ENCODE assay signal across 1 fruit fly cellular context in genomic region chrX:6097578-6097977, dm6.
TF ChIP-seq lines count a peak whose summit lies in the region.

No protein-coding gene starts in this region.

TF ChIP-seq in whole organism, embryonic, 481 proteins besides CTCF, POLR2A, EP300 and RAD21 (continued from another document and continues in another):
- TF ChIP-seq sna (GFP tag; IDR thresholded peaks at IDR 0.05; lab: Robert Waterston, UW; ENCODE audit: partially characterized antibody) (no peak), Myb (GFP tag; optimal IDR thresholded peaks at IDR 0.05; lab: Kevin White, UChicago) (peak; percentile 64), CG15011 (GFP tag; optimal IDR thresholded peaks at IDR 0.05; lab: Kevin White, UChicago) (peak; percentile 55), Atf-2 (GFP tag; optimal IDR thresholded peaks at IDR 0.05; lab: Kevin White, UChicago) (peak; percentile 70), wor (GFP tag; IDR thresholded peaks at IDR 0.05; lab: Robert Waterston, UW) (peak; percentile 84), HmgD (GFP tag; optimal IDR thresholded peaks at IDR 0.05; lab: Kevin White, UChicago) (peak; percentile 47), emc (GFP tag; optimal IDR thresholded peaks at IDR 0.05; lab: Kevin White, UChicago) (peak; percentile 9), gsb (GFP tag; IDR thresholded peaks at IDR 0.05; lab: Robert Waterston, UW) (peak; percentile 78), CG34422 (GFP tag; IDR thresholded peaks at IDR 0.05; lab: Robert Waterston, UW) (peak; percentile 92), Doc2 (GFP tag; IDR thresholded peaks at IDR 0.05; lab: Robert Waterston, UW) (peak; percentile 72), Jarid2 (GFP tag; optimal IDR thresholded peaks at IDR 0.05; lab: Kevin White, UChicago) (peak; percentile 17), GATAe (GFP tag; conservative IDR thresholded peaks at IDR 0.05; lab: Robert Waterston, UW) (peak; percentile 85), CG9797 (GFP tag; optimal IDR thresholded peaks at IDR 0.05; lab: Kevin White, UChicago) (no peak), az2 (GFP tag; optimal IDR thresholded peaks at IDR 0.05; lab: Kevin White, UChicago) (peak; percentile 78), tll (GFP tag; optimal IDR thresholded peaks at IDR 0.05; lab: Kevin White, UChicago) (no peak), odd (GFP tag; optimal IDR thresholded peaks at IDR 0.05; lab: Kevin White, UChicago) (peak; percentile 49), Ada2b (GFP tag; IDR thresholded peaks at IDR 0.05; lab: Robert Waterston, UW) (peak; percentile 93), sc (optimal IDR thresholded peaks at IDR 0.05; lab: Kevin White, UChicago) (no peak), sc (GFP tag; optimal IDR thresholded peaks at IDR 0.05; lab: Kevin White, UChicago) (peak; percentile 65), CG14441 (GFP tag; IDR thresholded peaks at IDR 0.05; lab: Robert Waterston, UW) (peak; percentile 94), CG15696 (tag; optimal IDR thresholded peaks at IDR 0.05; lab: Kevin White, UChicago) (no peak), CG17328 (GFP tag; IDR thresholded peaks at IDR 0.05; lab: Robert Waterston, UW) (peak; percentile 88), Side (GFP tag; optimal IDR thresholded peaks at IDR 0.05; lab: Kevin White, UChicago) (peak; percentile 76), CG31388 (GFP tag; optimal IDR thresholded peaks at IDR 0.05; lab: Kevin White, UChicago) (peak; percentile 39), Abd-B (GFP tag; optimal IDR thresholded peaks at IDR 0.05; lab: Kevin White, UChicago) (peak; percentile 54), Aef1 (GFP tag; IDR thresholded peaks at IDR 0.05; lab: Robert Waterston, UW) (peak; percentile 89), CG30403 (GFP tag; optimal IDR thresholded peaks at IDR 0.05; lab: Kevin White, UChicago) (peak; percentile 78), NC2α (GFP tag; optimal IDR thresholded peaks at IDR 0.05; lab: Kevin White, UChicago) (peak; percentile 40), CG1603 (tag; optimal IDR thresholded peaks at IDR 0.05; lab: Kevin White, UChicago) (peak; percentile 87), CG2129 (GFP tag; IDR thresholded peaks at IDR 0.05; lab: Robert Waterston, UW; ENCODE audit: partially characterized antibody) (no peak), eyg (GFP tag; optimal IDR thresholded peaks at IDR 0.05; lab: Kevin White, UChicago) (peak; percentile 54), ara (GFP tag; IDR thresholded peaks at IDR 0.05; lab: Robert Waterston, UW) (peak; percentile 91), CG8924 (tag; optimal IDR thresholded peaks at IDR 0.05; lab: Kevin White, UChicago) (peak; percentile 75), pita (GFP tag; optimal IDR thresholded peaks at IDR 0.05; lab: Kevin White, UChicago) (no peak), Poxn (GFP tag; IDR thresholded peaks at IDR 0.05; lab: Robert Waterston, UW) (peak; percentile 56; the same call in 1 of the 2 replicates), Atf6 (GFP tag; IDR thresholded peaks at IDR 0.05; lab: Robert Waterston, UW) (peak; percentile 86), CG2875 (GFP tag; optimal IDR thresholded peaks at IDR 0.05; lab: Kevin White, UChicago) (peak; percentile 74), CHES-1-like (GFP tag; optimal IDR thresholded peaks at IDR 0.05; lab: Kevin White, UChicago) (peak; percentile 62), CoRest (tag; optimal IDR thresholded peaks at IDR 0.05; lab: Kevin White, UChicago) (peak; percentile 63), pnt (GFP tag; optimal IDR thresholded peaks at IDR 0.05; lab: Kevin White, UChicago) (peak; percentile 79), mld (GFP tag; IDR thresholded peaks at IDR 0.05; lab: Robert Waterston, UW; ENCODE audit: partially characterized antibody) (no peak), chn (GFP tag; optimal IDR thresholded peaks at IDR 0.05; lab: Kevin White, UChicago) (peak; percentile 67), NfI (GFP tag; optimal IDR thresholded peaks at IDR 0.05; lab: Kevin White, UChicago) (peak; percentile 72), CG8478 (optimal IDR thresholded peaks at IDR 0.05; lab: Kevin White, UChicago) (no peak), MESR4 (GFP tag; optimal IDR thresholded peaks at IDR 0.05; lab: Kevin White, UChicago) (no peak), Ravus (GFP tag; IDR thresholded peaks at IDR 0.05; lab: Robert Waterston, UW) (peak; percentile 60), Nf-YB (GFP tag; optimal IDR thresholded peaks at IDR 0.05; lab: Kevin White, UChicago) (peak; percentile 49), CG6813 (GFP tag; optimal IDR thresholded peaks at IDR 0.05; lab: Kevin White, UChicago) (peak; percentile 79), Blimp-1 (GFP tag; optimal IDR thresholded peaks at IDR 0.05; lab: Kevin White, UChicago) (peak; percentile 81), Bgb (GFP tag; IDR thresholded peaks at IDR 0.05; lab: Robert Waterston, UW; ENCODE audit: partially characterized antibody) (peak; percentile 44; the same call in 1 of the 2 replicates), ERR (GFP tag; optimal IDR thresholded peaks at IDR 0.05; lab: Kevin White, UChicago) (peak; percentile 83), Mrtf (GFP tag; IDR thresholded peaks at IDR 0.05; lab: Robert Waterston, UW) (peak; percentile 90), Sry-β (GFP tag; optimal IDR thresholded peaks at IDR 0.05; lab: Kevin White, UChicago) (no peak), HLH3B (GFP tag; IDR thresholded peaks at IDR 0.05; lab: Robert Waterston, UW) (peak; percentile 93), kay (GFP tag; optimal IDR thresholded peaks at IDR 0.05; lab: Kevin White, UChicago) (peak; percentile 46), CG11093 (GFP tag; IDR thresholded peaks at IDR 0.05; lab: Robert Waterston, UW) (peak; percentile 79; the same call in 2 of the 3 replicates), CG9437 (GFP tag; optimal IDR thresholded peaks at IDR 0.05; lab: Kevin White, UChicago) (peak; percentile 51), BtbVII (GFP tag; optimal IDR thresholded peaks at IDR 0.05; lab: Kevin White, UChicago) (peak; percentile 68), CG14014 (GFP tag; IDR thresholded peaks at IDR 0.05; lab: Robert Waterston, UW) (peak; percentile 88), CG6272 (GFP tag; IDR thresholded peaks at IDR 0.05; lab: Robert Waterston, UW) (peak; percentile 82), tgo (GFP tag; IDR thresholded peaks at IDR 0.05; lab: Robert Waterston, UW) (peak; percentile 91), ac (GFP tag; optimal IDR thresholded peaks at IDR 0.05; lab: Kevin White, UChicago) (no peak), phol (tag; optimal IDR thresholded peaks at IDR 0.05; lab: Kevin White, UChicago) (peak; percentile 74), CG8089 (GFP tag; optimal IDR thresholded peaks at IDR 0.05; lab: Kevin White, UChicago) (peak; percentile 69), Antp (GFP tag; optimal IDR thresholded peaks at IDR 0.05; lab: Kevin White, UChicago) (peak; percentile 89), twi (tag; optimal IDR thresholded peaks at IDR 0.05; lab: Kevin White, UChicago) (peak; percentile 15), ttk (GFP tag; IDR thresholded peaks at IDR 0.05; lab: Robert Waterston, UW) (peak; percentile 93), gsb-n (tag; optimal IDR thresholded peaks at IDR 0.05; lab: Kevin White, UChicago) (peak; percentile 56), Dek (tag; optimal IDR thresholded peaks at IDR 0.05; lab: Kevin White, UChicago) (peak; percentile 46), CG43689 (GFP tag; IDR thresholded peaks at IDR 0.05; lab: Robert Waterston, UW) (peak; percentile 56; the same call in 1 of the 2 replicates), rib (GFP tag; IDR thresholded peaks at IDR 0.05; lab: Robert Waterston, UW) (peak; percentile 72; the same call in 1 of the 2 replicates), E2f1 (GFP tag; IDR thresholded peaks at IDR 0.05; lab: Robert Waterston, UW) (peak; percentile 88), org-1 (GFP tag; optimal IDR thresholded peaks at IDR 0.05; lab: Kevin White, UChicago) (peak; percentile 76), CG4730 (GFP tag; IDR thresholded peaks at IDR 0.05; lab: Robert Waterston, UW) (peak; percentile 85), disco-r (GFP tag; optimal IDR thresholded peaks at IDR 0.05; lab: Kevin White, UChicago) (peak; percentile 63), vnd (GFP tag; IDR thresholded peaks at IDR 0.05; lab: Robert Waterston, UW; ENCODE audit: partially characterized antibody) (peak; percentile 37; the same call in 1 of the 3 replicates), Lhr (GFP tag; optimal IDR thresholded peaks at IDR 0.05; lab: Kevin White, UChicago) (peak; percentile 26), CG13624 (GFP tag; optimal IDR thresholded peaks at IDR 0.05; lab: Kevin White, UChicago) (peak; percentile 73), CG31224 (GFP tag; IDR thresholded peaks at IDR 0.05; lab: Robert Waterston, UW) (peak; percentile 59), CG14965 (GFP tag; optimal IDR thresholded peaks at IDR 0.05; lab: Kevin White, UChicago; ENCODE audit: borderline replicate concordance) (peak; percentile 12), CG17359 (tag; optimal IDR thresholded peaks at IDR 0.05; lab: Kevin White, UChicago) (peak; percentile 85), CG7372 (GFP tag; IDR thresholded peaks at IDR 0.05; lab: Robert Waterston, UW) (peak; percentile 76), CG12744 (GFP tag; optimal IDR thresholded peaks at IDR 0.05; lab: Kevin White, UChicago) (peak; percentile 42), amos (GFP tag; IDR thresholded peaks at IDR 0.05; lab: Robert Waterston, UW; ENCODE audit: partially characterized antibody) (no peak), danr (GFP tag; IDR thresholded peaks at IDR 0.05; lab: Robert Waterston, UW) (peak; percentile 80), C15 (GFP tag; IDR thresholded peaks at IDR 0.05; lab: Robert Waterston, UW) (peak; percentile 80; the same call in 2 of the 3 replicates), btn (GFP tag; optimal IDR thresholded peaks at IDR 0.05; lab: Kevin White, UChicago) (peak; percentile 77), Stat92E (GFP tag; optimal IDR thresholded peaks at IDR 0.05; lab: Kevin White, UChicago) (no peak), Sry-δ (GFP tag; optimal IDR thresholded peaks at IDR 0.05; lab: Kevin White, UChicago) (peak; percentile 37), CG8359 (GFP tag; optimal IDR thresholded peaks at IDR 0.05; lab: Kevin White, UChicago; ENCODE audit: borderline replicate concordance) (peak; percentile 56), CG13296 (GFP tag; optimal IDR thresholded peaks at IDR 0.05; lab: Kevin White, UChicago) (peak; percentile 66), repo (GFP tag; optimal IDR thresholded peaks at IDR 0.05; lab: Kevin White, UChicago) (peak; percentile 71), Bdp1 (GFP tag; optimal IDR thresholded peaks at IDR 0.05; lab: Kevin White, UChicago) (peak; percentile 58), CG3065 (GFP tag; optimal IDR thresholded peaks at IDR 0.05; lab: Kevin White, UChicago) (peak; percentile 34), CG2202 (tag; optimal IDR thresholded peaks at IDR 0.05; lab: Kevin White, UChicago) (no peak), TFAM (GFP tag; optimal IDR thresholded peaks at IDR 0.05; lab: Kevin White, UChicago) (peak; percentile 13), hkb (optimal IDR thresholded peaks at IDR 0.05; lab: Kevin White, UChicago) (no peak), hkb (GFP tag; IDR thresholded peaks at IDR 0.05; lab: Robert Waterston, UW) (peak; percentile 92), CG7963 (GFP tag; IDR thresholded peaks at IDR 0.05; lab: Robert Waterston, UW; ENCODE audit: partially characterized antibody) (no peak), CG10274 (GFP tag; optimal IDR thresholded peaks at IDR 0.05; lab: Kevin White, UChicago) (peak; percentile 65), zf30C (GFP tag; optimal IDR thresholded peaks at IDR 0.05; lab: Kevin White, UChicago) (no peak), CG13123 (GFP tag; optimal IDR thresholded peaks at IDR 0.05; lab: Kevin White, UChicago) (peak; percentile 7), sr (GFP tag; IDR thresholded peaks at IDR 0.05; lab: Robert Waterston, UW) (peak; percentile 76; the same call in 2 of the 3 replicates), CG2199 (GFP tag; IDR thresholded peaks at IDR 0.05; lab: Robert Waterston, UW) (peak; percentile 71; the same call in 1 of the 3 replicates), CG10565 (GFP tag; optimal IDR thresholded peaks at IDR 0.05; lab: Kevin White, UChicago) (peak; percentile 23), luna (GFP tag; optimal IDR thresholded peaks at IDR 0.05; lab: Kevin White, UChicago) (peak; percentile 29), jigr1 (GFP tag; IDR thresholded peaks at IDR 0.05; lab: Robert Waterston, UW) (peak; percentile 79), H15 (GFP tag; IDR thresholded peaks at IDR 0.05; lab: Robert Waterston, UW) (peak; percentile 86), CG8290 (GFP tag; optimal IDR thresholded peaks at IDR 0.05; lab: Kevin White, UChicago) (no peak), CG8290 (tag; optimal IDR thresholded peaks at IDR 0.05; lab: Kevin White, UChicago) (peak in 1 of 2 experiments; percentile 75), tio (GFP tag; optimal IDR thresholded peaks at IDR 0.05; lab: Kevin White, UChicago) (peak; percentile 60), CG2678 (tag; optimal IDR thresholded peaks at IDR 0.05; lab: Kevin White, UChicago) (peak; percentile 81), CkIIα-i1 (GFP tag; IDR thresholded peaks at IDR 0.05; lab: Robert Waterston, UW) (0 out of 2 replicates have a peak, but pooled peaks have one; percentile 31), HmgZ (tag; optimal IDR thresholded peaks at IDR 0.05; lab: Kevin White, UChicago) (peak; percentile 71), CG31365 (tag; optimal IDR thresholded peaks at IDR 0.05; lab: Kevin White, UChicago) (peak; percentile 49), Ssrp (tag; optimal IDR thresholded peaks at IDR 0.05; lab: Kevin White, UChicago) (peak; percentile 72), pho (GFP tag; optimal IDR thresholded peaks at IDR 0.05; lab: Kevin White, UChicago) (peak; percentile 54), CG4282 (GFP tag; optimal IDR thresholded peaks at IDR 0.05; lab: Kevin White, UChicago) (peak; percentile 5), bbx (GFP tag; IDR thresholded peaks at IDR 0.05; lab: Robert Waterston, UW; ENCODE audit: partially characterized antibody) (no peak), CG7271 (tag; optimal IDR thresholded peaks at IDR 0.05; lab: Kevin White, UChicago) (no peak), fd3F (GFP tag; optimal IDR thresholded peaks at IDR 0.05; lab: Kevin White, UChicago) (peak; percentile 39), D (optimal IDR thresholded peaks at IDR 0.05; lab: Kevin White, UChicago) (no peak), D (GFP tag; optimal IDR thresholded peaks at IDR 0.05; lab: Kevin White, UChicago) (peak; percentile 72), Chrac-16 (GFP tag; optimal IDR thresholded peaks at IDR 0.05; lab: Kevin White, UChicago) (peak; percentile 65), CG7556 (GFP tag; optimal IDR thresholded peaks at IDR 0.05; lab: Kevin White, UChicago) (peak; percentile 77), en (GFP tag; optimal IDR thresholded peaks at IDR 0.05; lab: Kevin White, UChicago) (peak; percentile 60), fd64A (GFP tag; optimal IDR thresholded peaks at IDR 0.05; lab: Kevin White, UChicago) (peak; percentile 46), MBD-R2 (GFP tag; IDR thresholded peaks at IDR 0.05; lab: Robert Waterston, UW) (peak; percentile 65), CG4854 (GFP tag; optimal IDR thresholded peaks at IDR 0.05; lab: Kevin White, UChicago) (peak; percentile 59), D19B (GFP tag; optimal IDR thresholded peaks at IDR 0.05; lab: Kevin White, UChicago) (peak; percentile 51)
